Comparison of ENCODE assay signal across 7 worm cellular contexts in the genomic region with DNA sequence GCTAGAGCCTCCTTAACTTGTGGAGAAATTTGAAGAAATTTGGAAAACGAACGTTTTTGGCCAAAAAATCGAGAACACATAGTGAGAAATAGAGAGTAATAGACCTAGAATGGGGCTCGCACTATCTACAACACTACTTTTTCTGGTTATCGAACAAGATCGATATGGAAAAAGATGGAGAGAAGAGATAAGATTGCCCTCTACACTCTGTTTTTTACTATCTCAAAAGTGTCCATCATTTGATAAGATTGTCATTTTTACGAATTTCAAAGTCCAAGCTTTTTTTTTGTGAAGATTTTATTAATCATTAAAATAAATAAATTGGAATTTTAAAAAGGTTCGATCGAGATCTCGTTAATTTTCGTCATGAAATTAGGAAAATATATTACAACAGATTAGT.
TF ChIP-seq lines count a peak whose summit lies in the region.

A gene (minus strand): TSS at position 134 of the 400 bp plus-strand sequence.

TF ChIP-seq in whole organism, L1 larva, 84 proteins besides CTCF, POLR2A, EP300 and RAD21 (continues in another document):
- TF ChIP-seq lin-15B (tag; optimal IDR thresholded peaks at IDR 0.05; lab: Kevin White, UChicago) (no peak), dpl-1 (GFP tag; optimal IDR thresholded peaks at IDR 0.05; lab: Kevin White, UChicago) (no peak), mab-9 (GFP tag; IDR thresholded peaks at IDR 0.05; lab: Robert Waterston, UW) (no peak), isw-1 (GFP tag; IDR thresholded peaks at IDR 0.05; lab: Robert Waterston, UW) (no peak), elt-2 (tag; optimal IDR thresholded peaks at IDR 0.05; lab: Kevin White, UChicago) (peak; percentile 79), hlh-4 (tag; optimal IDR thresholded peaks at IDR 0.05; lab: Kevin White, UChicago) (no peak), nhr-85 (tag; lab: Kevin White, UChicago) (peak; percentile 25), ceh-88 (GFP tag; IDR thresholded peaks at IDR 0.05; lab: Robert Waterston, UW) (no peak), nhr-237 (tag; optimal IDR thresholded peaks at IDR 0.05; lab: Kevin White, UChicago) (no peak), ceh-82 (tag; optimal IDR thresholded peaks at IDR 0.05; lab: Kevin White, UChicago) (no peak), efl-1 (optimal IDR thresholded peaks at IDR 0.05; lab: Kevin White, UChicago) (no peak), efl-1 (GFP tag; optimal IDR thresholded peaks at IDR 0.05 in 1 of 2; lab: Kevin White, UChicago) (peak in 1 of 2 experiments; percentile 12), nhr-77 (tag; optimal IDR thresholded peaks at IDR 0.05; lab: Kevin White, UChicago) (no peak)

TF ChIP-seq in whole organism, L2 larva, 48 proteins besides CTCF, POLR2A, EP300 and RAD21:
- TF ChIP-seq fos-1 (tag; optimal IDR thresholded peaks at IDR 0.05; lab: Kevin White, UChicago) (peak; percentile 80), sma-9 (GFP tag; optimal IDR thresholded peaks at IDR 0.05; lab: Kevin White, UChicago) (no peak), sma-9 (tag; optimal IDR thresholded peaks at IDR 0.05; lab: Kevin White, UChicago) (no peak), nhr-10 (tag; optimal IDR thresholded peaks at IDR 0.05; lab: Kevin White, UChicago) (no peak)
TF ChIP-seq in whole organism, L2 larva: peak in this region for 1.

TF ChIP-seq in whole organism, L3 larva, 47 proteins besides CTCF, POLR2A, EP300 and RAD21:
- TF ChIP-seq ceh-9 (tag; optimal IDR thresholded peaks at IDR 0.05; lab: Kevin White, UChicago) (no peak), unc-39 (tag; optimal IDR thresholded peaks at IDR 0.05; lab: Kevin White, UChicago) (no peak), nhr-12 (tag; optimal IDR thresholded peaks at IDR 0.05; lab: Kevin White, UChicago) (no peak), elt-3 (tag; optimal IDR thresholded peaks at IDR 0.05; lab: Kevin White, UChicago) (peak in 1 of 3 experiments; percentile 69), nhr-76 (tag; optimal IDR thresholded peaks at IDR 0.05; lab: Kevin White, UChicago) (no peak), nhr-43 (tag; optimal IDR thresholded peaks at IDR 0.05; lab: Kevin White, UChicago; ENCODE audit: poor library complexity, severe bottlenecking) (no peak), elt-1 (tag; optimal IDR thresholded peaks at IDR 0.05; lab: Kevin White, UChicago) (peak; percentile 43), skn-1 (tag; optimal IDR thresholded peaks at IDR 0.05; lab: Kevin White, UChicago) (no peak), pqm-1 (tag; optimal IDR thresholded peaks at IDR 0.05; lab: Kevin White, UChicago) (peak; percentile 82), pha-4 (tag; optimal IDR thresholded peaks at IDR 0.05; lab: Kevin White, UChicago) (no peak), egl-27 (tag; optimal IDR thresholded peaks at IDR 0.05; lab: Kevin White, UChicago) (no peak), aly-2 (tag; optimal IDR thresholded peaks at IDR 0.05; lab: Kevin White, UChicago) (no peak), snpc-4 (tag; optimal IDR thresholded peaks at IDR 0.05; lab: Kevin White, UChicago) (no peak), elt-2 (tag; optimal IDR thresholded peaks at IDR 0.05; lab: Kevin White, UChicago) (peak; percentile 92), ZK546.5 (tag; optimal IDR thresholded peaks at IDR 0.05; lab: Kevin White, UChicago) (no peak)

TF ChIP-seq in whole organism, L4 larva, 104 proteins besides CTCF, POLR2A, EP300 and RAD21 (continues in another document):
- TF ChIP-seq dmd-6 (GFP tag; IDR thresholded peaks at IDR 0.05; lab: Robert Waterston, UW) (peak; percentile 75), dve-1 (tag; optimal IDR thresholded peaks at IDR 0.05; lab: Kevin White, UChicago; ENCODE audit: insufficient read depth) (peak; percentile 47), zfp-2 (tag; optimal IDR thresholded peaks at IDR 0.05; lab: Kevin White, UChicago) (no peak), saeg-2 (GFP tag; IDR thresholded peaks at IDR 0.05; lab: Robert Waterston, UW) (no peak), tra-1 (GFP tag; IDR thresholded peaks at IDR 0.05; lab: Robert Waterston, UW) (no peak), aly-2 (tag; optimal IDR thresholded peaks at IDR 0.05; lab: Kevin White, UChicago) (no peak), nhr-102 (tag; optimal IDR thresholded peaks at IDR 0.05; lab: Kevin White, UChicago) (no peak), nhr-77 (tag; optimal IDR thresholded peaks at IDR 0.05; lab: Kevin White, UChicago) (peak; percentile 16), duxl-1 (tag; optimal IDR thresholded peaks at IDR 0.05; lab: Kevin White, UChicago; ENCODE audit: poor library complexity) (no peak), daf-16 (GFP tag; optimal IDR thresholded peaks at IDR 0.05; lab: Kevin White, UChicago) (no peak), daf-16 (tag; optimal IDR thresholded peaks at IDR 0.05; lab: Kevin White, UChicago) (peak; percentile 72), nhr-76 (tag; optimal IDR thresholded peaks at IDR 0.05; lab: Kevin White, UChicago) (no peak), Y48G9A.11 (GFP tag; IDR thresholded peaks at IDR 0.05; lab: Robert Waterston, UW) (no peak), zip-11 (GFP tag; IDR thresholded peaks at IDR 0.05; lab: Robert Waterston, UW) (no peak), spr-1 (tag; optimal IDR thresholded peaks at IDR 0.05; lab: Kevin White, UChicago) (no peak)

TF ChIP-seq in whole organism, late embryonic, 69 proteins besides CTCF, POLR2A, EP300 and RAD21:
- TF ChIP-seq ets-4 (tag; optimal IDR thresholded peaks at IDR 0.05; lab: Kevin White, UChicago) (no peak), odd-2 (tag; optimal IDR thresholded peaks at IDR 0.05; lab: Kevin White, UChicago) (no peak), tbx-2 (tag; optimal IDR thresholded peaks at IDR 0.05; lab: Kevin White, UChicago) (no peak), sdc-2 (tag; optimal IDR thresholded peaks at IDR 0.05; lab: Kevin White, UChicago) (no peak), pros-1 (tag; optimal IDR thresholded peaks at IDR 0.05; lab: Kevin White, UChicago) (no peak), elt-2 (tag; optimal IDR thresholded peaks at IDR 0.05; lab: Kevin White, UChicago) (peak; percentile 97)

TF ChIP-seq in whole organism, mixed stage, embryonic, 35 proteins besides CTCF, POLR2A, EP300 and RAD21:
- TF ChIP-seq elt-1 (tag; optimal IDR thresholded peaks at IDR 0.05; lab: Kevin White, UChicago; ENCODE audit: borderline replicate concordance, insufficient read depth) (peak; percentile 81), nhr-2 (tag; optimal IDR thresholded peaks at IDR 0.05; lab: Kevin White, UChicago) (no peak)
TF ChIP-seq in whole organism, mixed stage, embryonic: peak in this region for 1.

TF ChIP-seq in whole organism, young adult, 124 proteins besides CTCF, POLR2A, EP300 and RAD21:
- TF ChIP-seq F49E8.2 (tag; optimal IDR thresholded peaks at IDR 0.05; lab: Kevin White, UChicago; ENCODE audit: insufficient read depth) = no peak
- no peak for TF ChIP-seq Y53G8AR.9 (GFP tag; conservative IDR thresholded peaks at IDR 0.05; lab: Robert Waterston, UW)
- TF ChIP-seq lag-1 (GFP tag; IDR thresholded peaks at IDR 0.05; lab: Robert Waterston, UW) = no peak
- TF ChIP-seq nhr-80 (tag; optimal IDR thresholded peaks at IDR 0.05; lab: Kevin White, UChicago) = peak; percentile 79
